Worm (Caenorhabditis elegans): ENCODE measurements around the gene atg-16.2.

- TF ChIP-seq tbx-11 (GFP tag; IDR thresholded peaks at IDR 0.05) (no peak), ceh-13 (GFP tag; optimal IDR thresholded peaks at IDR 0.05) (no peak), aly-1 (tag; optimal IDR thresholded peaks at IDR 0.05) (no peak), scrt-1 (GFP tag; IDR thresholded peaks at IDR 0.05) (no peak), ama-1 (optimal IDR thresholded peaks at IDR 0.05) (no peak), F13C5.2 (tag; optimal IDR thresholded peaks at IDR 0.05) (no peak), ceh-36 (tag; optimal IDR thresholded peaks at IDR 0.05) (no peak), tbx-37 (GFP tag; conservative IDR thresholded peaks at IDR 0.05) (no peak), sea-1 (GFP tag; conservative IDR thresholded peaks at IDR 0.05) (no peak), hmg-4 (GFP tag; optimal IDR thresholded peaks at IDR 0.05) (no peak), ets-7 (tag; optimal IDR thresholded peaks at IDR 0.05) (no peak)
Observed at ce11 chrII:6417999-6418398, 35.2 kb downstream of the atg-16.2 start.

Data from whole organism, early embryonic.